Worm (Caenorhabditis elegans): ENCODE results near the gene cal-1.

DNA sequence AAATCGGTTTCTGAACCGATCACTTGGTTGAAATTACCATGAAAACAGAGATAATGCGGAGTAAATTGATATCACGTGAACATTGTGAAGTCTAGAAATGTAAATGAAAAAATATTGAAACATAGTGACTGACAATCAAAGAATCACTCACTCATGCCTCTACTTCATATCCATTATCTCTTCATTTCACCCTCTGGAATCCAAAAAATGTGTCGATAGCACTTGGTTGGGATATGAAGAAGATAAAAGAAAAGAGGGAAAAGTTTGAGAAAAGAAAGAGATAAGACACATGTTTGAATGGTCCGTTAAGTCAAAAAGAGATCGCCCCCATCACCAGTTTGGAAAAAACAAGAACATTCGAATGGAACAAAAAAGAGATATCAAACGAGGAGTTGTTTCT lies 709 bp upstream of the cal-1 start:
- no peak for TF ChIP-seq atf-7 (tag; optimal IDR thresholded peaks at IDR 0.05)
- no peak for TF ChIP-seq B0019.2 (GFP tag; conservative IDR thresholded peaks at IDR 0.05)
- no peak for TF ChIP-seq hmg-20 (GFP tag; IDR thresholded peaks at IDR 0.05)
- no peak for TF ChIP-seq ama-1 (optimal IDR thresholded peaks at IDR 0.05)
- TF ChIP-seq ama-1 (GFP tag; optimal IDR thresholded peaks at IDR 0.05), result no peak
- TF ChIP-seq bed-1 (GFP tag; IDR thresholded peaks at IDR 0.05), result no peak
- TF ChIP-seq hlh-26 (GFP tag; conservative IDR thresholded peaks at IDR 0.05), result no peak
- no peak for TF ChIP-seq die-1 (tag; optimal IDR thresholded peaks at IDR 0.05)
- TF ChIP-seq gei-17 (GFP tag; optimal IDR thresholded peaks at IDR 0.05), result no peak
- TF ChIP-seq chd-7 (tag; optimal IDR thresholded peaks at IDR 0.05), result no peak
- no peak for TF ChIP-seq zfh-2 (GFP tag; conservative IDR thresholded peaks at IDR 0.05)
